Fruit fly (Drosophila melanogaster): ENCODE results near the gene CG45075.

The CG45075 gene

DNA sequence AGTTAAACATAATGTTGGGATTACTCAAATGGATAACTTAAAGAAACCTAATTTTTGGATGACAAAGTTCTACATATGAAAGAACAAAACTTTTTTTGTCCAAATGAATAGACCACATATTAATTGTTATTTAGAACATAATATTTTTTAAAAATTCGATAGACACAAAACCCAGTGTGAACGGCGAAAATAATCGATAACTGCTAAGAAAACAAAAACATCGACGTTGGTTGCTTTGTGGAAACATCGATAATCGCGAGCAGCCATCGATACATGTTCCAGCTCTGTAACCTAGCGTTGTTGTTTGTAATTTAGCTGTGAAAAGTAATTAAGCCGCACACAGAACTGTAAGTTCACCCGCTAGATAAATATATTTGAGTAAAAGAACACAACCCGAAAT lies 40.6 kb upstream of the CG45075 start, which contains the start of gene CG9135 (continued):
- TF ChIP-seq MESR4 (GFP tag; optimal IDR thresholded peaks at IDR 0.05) (peak; percentile 32), BEAF-32 (GFP tag; optimal IDR thresholded peaks at IDR 0.05) (peak; percentile 96), oc (tag; optimal IDR thresholded peaks at IDR 0.05) (no peak), stwl (tag; optimal IDR thresholded peaks at IDR 0.05) (peak; percentile 78), luna (GFP tag; optimal IDR thresholded peaks at IDR 0.05) (peak; percentile 6), CG3163 (GFP tag; optimal IDR thresholded peaks at IDR 0.05) (no peak), bigmax (GFP tag; optimal IDR thresholded peaks at IDR 0.05) (peak; percentile 88), bcd (GFP tag; optimal IDR thresholded peaks at IDR 0.05) (no peak), knrl (GFP tag; IDR thresholded peaks at IDR 0.05; ENCODE audit: partially characterized antibody) (peak; percentile 98), CG33557 (GFP tag; optimal IDR thresholded peaks at IDR 0.05) (no peak), CG14860 (GFP tag; IDR thresholded peaks at IDR 0.05; ENCODE audit: partially characterized antibody) (peak; percentile 99), HLH4C (GFP tag; IDR thresholded peaks at IDR 0.05; ENCODE audit: partially characterized antibody) (peak; percentile 99), trem (tag; optimal IDR thresholded peaks at IDR 0.05) (peak; percentile 69), Scr (GFP tag; IDR thresholded peaks at IDR 0.05; ENCODE audit: partially characterized antibody) (peak; percentile 98), CG6175 (GFP tag; IDR thresholded peaks at IDR 0.05) (no peak), vvl (GFP tag; IDR thresholded peaks at IDR 0.05) (no peak), GATAe (GFP tag; conservative IDR thresholded peaks at IDR 0.05) (no peak), CG11398 (GFP tag; optimal IDR thresholded peaks at IDR 0.05) (no peak), Med (GFP tag) (peak; percentile 23), CG7271 (tag; optimal IDR thresholded peaks at IDR 0.05) (no peak), lov (optimal IDR thresholded peaks at IDR 0.05) (no peak), lov (GFP tag; IDR thresholded peaks at IDR 0.05) (no peak), nmo (GFP tag; optimal IDR thresholded peaks at IDR 0.05) (peak; percentile 36), danr (GFP tag; IDR thresholded peaks at IDR 0.05) (no peak), Sry-δ (GFP tag; optimal IDR thresholded peaks at IDR 0.05) (peak; percentile 84), CG34422 (GFP tag; IDR thresholded peaks at IDR 0.05) (peak; percentile 6; the same call in 1 of the 3 replicates), CG6854 (GFP tag; optimal IDR thresholded peaks at IDR 0.05) (no peak), fd64A (GFP tag; optimal IDR thresholded peaks at IDR 0.05) (no peak), ken (GFP tag; IDR thresholded peaks at IDR 0.05) (no peak), CG2712 (tag; optimal IDR thresholded peaks at IDR 0.05) (peak; percentile 36), Fer3 (tag; optimal IDR thresholded peaks at IDR 0.05) (peak; percentile 9), E2f2 (GFP tag; IDR thresholded peaks at IDR 0.05) (peak; percentile 72), CG10654 (GFP tag; optimal IDR thresholded peaks at IDR 0.05) (no peak), Dll (GFP tag; IDR thresholded peaks at IDR 0.05; ENCODE audit: partially characterized antibody) (peak; percentile 96), mld (GFP tag; IDR thresholded peaks at IDR 0.05; ENCODE audit: partially characterized antibody) (peak; percentile 99), sna (GFP tag; IDR thresholded peaks at IDR 0.05; ENCODE audit: partially characterized antibody) (peak; percentile 98), CG17829 (tag; optimal IDR thresholded peaks at IDR 0.05) (peak; percentile 34), CG6254 (GFP tag; optimal IDR thresholded peaks at IDR 0.05) (peak; percentile 19), ato (GFP tag; IDR thresholded peaks at IDR 0.05; ENCODE audit: partially characterized antibody) (peak; percentile 99), eyg (GFP tag; optimal IDR thresholded peaks at IDR 0.05) (no peak), CG4328 (GFP tag; optimal IDR thresholded peaks at IDR 0.05) (no peak), CG10321 (GFP tag; IDR thresholded peaks at IDR 0.05) (no peak), CG1602 (GFP tag; optimal IDR thresholded peaks at IDR 0.05) (no peak), Dek (tag; optimal IDR thresholded peaks at IDR 0.05) (peak; percentile 35), CG7839 (tag; optimal IDR thresholded peaks at IDR 0.05) (no peak), B-H2 (GFP tag; optimal IDR thresholded peaks at IDR 0.05) (peak; percentile 11), CG1647 (GFP tag; optimal IDR thresholded peaks at IDR 0.05) (no peak), row (GFP tag; IDR thresholded peaks at IDR 0.05) (peak; percentile 59), bbx (GFP tag; IDR thresholded peaks at IDR 0.05; ENCODE audit: partially characterized antibody) (peak; percentile 100), Rfx (GFP tag; IDR thresholded peaks at IDR 0.05) (peak; percentile 62)

Data from whole organism, embryonic.